Worm (Caenorhabditis elegans): ENCODE data around the gene T09A5.4.

DNA sequence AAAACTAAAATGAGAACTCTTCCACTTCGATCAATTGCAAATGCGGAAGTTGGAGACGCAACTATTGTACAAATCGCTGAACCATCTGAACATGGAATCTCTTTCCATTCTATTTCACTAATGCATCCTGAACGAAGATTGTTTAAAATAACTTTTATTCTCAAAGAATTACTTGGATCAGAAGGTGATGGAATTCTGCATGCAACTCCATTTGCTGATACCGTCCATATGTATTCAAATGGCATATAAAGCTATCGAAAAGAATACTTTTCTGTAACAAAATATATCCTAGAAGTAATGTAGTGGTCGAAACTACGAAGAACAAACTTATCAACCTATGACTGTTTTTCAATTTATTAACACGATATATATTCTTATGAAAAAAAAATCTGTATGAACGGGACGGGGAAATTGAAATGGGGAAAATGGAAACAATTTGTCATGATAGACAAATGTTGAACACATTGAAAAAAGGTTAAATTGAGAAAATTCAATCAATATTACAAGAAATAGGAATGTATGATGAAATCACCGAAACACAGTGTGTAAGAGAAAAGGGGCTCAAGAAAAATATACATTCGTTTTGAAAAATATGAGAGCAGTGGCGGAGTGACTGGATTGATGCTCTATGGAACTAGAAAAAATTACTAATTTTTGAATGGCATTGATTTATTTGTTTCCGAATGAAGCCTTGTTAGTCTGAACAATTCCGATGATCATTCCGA, 31.9 kb downstream of the T09A5.4 start, which contains the start of gene T01H3.2:
- TF ChIP-seq nhr-11 (tag; optimal IDR thresholded peaks at IDR 0.05) = no peak
- TF ChIP-seq syd-9 (tag; optimal IDR thresholded peaks at IDR 0.05) = no peak
- TF ChIP-seq C08G9.2 (tag; optimal IDR thresholded peaks at IDR 0.05) = no peak
- no peak for TF ChIP-seq unc-55 (GFP tag; optimal IDR thresholded peaks at IDR 0.05)
